Worm (Caenorhabditis elegans) whole organism, L1 larva: Measurements from ENCODE around the gene T25B9.1.

Experiments
- C34B4.2 ChIP-seq: sonication (generic microtip); optimal IDR thresholded peaks from 2 replicates; lab custom pipeline; 2017; ENCODE audit warnings: mild to moderate bottlenecking, missing genetic modification characterization, missing compliant biosample characterization
- Y116A8C.19 ChIP-seq: sonication (generic microtip); optimal IDR thresholded peaks from 2 replicates; lab custom pipeline; 2016; ENCODE audit warnings: missing compliant biosample characterization, missing genetic modification characterization, borderline replicate concordance
- aha-1 ChIP-seq: fragments of 150-350 bp; optimal IDR thresholded peaks from 2 replicates; lab custom pipeline; 2014; ENCODE audit warnings: missing biosample characterization, missing genetic modification characterization
- aly-2 ChIP-seq: fragments of 150-350 bp; optimal IDR thresholded peaks from 2 replicates; lab custom pipeline; 2014; ENCODE audit warnings: missing biosample characterization, missing genetic modification characterization
- blmp-1 ChIP-seq: fragments of 150-350 bp; optimal IDR thresholded peaks from 2 replicates; lab custom pipeline; 2014; ENCODE audit warnings: missing biosample characterization, missing genetic modification characterization
- ceh-63 ChIP-seq: fragments of 200-800 bp; sonication (Bioruptor generic); optimal IDR thresholded peaks from 2 replicates; lab custom pipeline; 2018; ENCODE audit warnings: mild to moderate bottlenecking, missing genetic modification characterization, missing compliant biosample characterization
- ceh-88 ChIP-seq: fragments of 200-800 bp; sonication (Bioruptor generic); IDR thresholded peaks from 2 replicates; pipeline ENCODE4 v1.3.6; 2022; ENCODE audit warnings: missing genetic modification characterization, missing compliant biosample characterization
- dsc-1 ChIP-seq: sonication (generic microtip); optimal IDR thresholded peaks from 2 replicates; lab custom pipeline; 2016; ENCODE audit warnings: mild to moderate bottlenecking, missing genetic modification characterization, missing compliant biosample characterization
- elt-2 ChIP-seq: sonication (generic microtip); optimal IDR thresholded peaks from 2 replicates; lab custom pipeline; 2016; ENCODE audit warnings: missing genetic modification characterization, mild to moderate bottlenecking, inconsistent platforms, missing compliant biosample characterization, missing genetic modification reagents
- elt-3 ChIP-seq, 6 experiments: fragments of 150-350 bp in 1 of 6; sonication (generic microtip); optimal IDR thresholded peaks; 2 replicates each; lab custom pipeline; 2017 to 2018; ENCODE audit warnings: missing biosample characterization in 6 of 6, missing genetic modification characterization in 6 of 6, inconsistent platforms in 1 of 6
- hlh-17 ChIP-seq: fragments of 200-800 bp; sonication (Bioruptor generic); optimal IDR thresholded peaks from 2 replicates; lab custom pipeline; 2018; ENCODE audit warnings: missing genetic modification characterization, mild to moderate bottlenecking, missing compliant biosample characterization, moderate library complexity, borderline replicate concordance
- hlh-4 ChIP-seq: sonication (generic microtip); optimal IDR thresholded peaks from 2 replicates; lab custom pipeline; 2016; ENCODE audit warnings: mild to moderate bottlenecking, missing genetic modification characterization, missing compliant biosample characterization
- lin-14 ChIP-seq: fragments of 200-800 bp; sonication (Bioruptor generic); optimal IDR thresholded peaks from 2 replicates; lab custom pipeline; 2018; ENCODE audit warnings: mild to moderate bottlenecking, missing genetic modification characterization, moderate library complexity, missing compliant biosample characterization
- lin-35 ChIP-seq, 2 experiments: fragments of 150-350 bp; optimal IDR thresholded peaks; 2 replicates each; lab custom pipeline; 2014; ENCODE audit warnings: missing biosample characterization in 2 of 2, missing genetic modification characterization in 2 of 2, missing genetic modification reagents in 2 of 2
- lin-39 ChIP-seq: fragments of 150-350 bp; optimal IDR thresholded peaks from 2 replicates; lab custom pipeline; 2014; ENCODE audit warnings: missing biosample characterization, missing genetic modification reagents, missing genetic modification characterization
- mdl-1 ChIP-seq, 2 experiments: fragments of 150-350 bp; optimal IDR thresholded peaks; 2 replicates each; lab custom pipeline; 2014 to 2017; ENCODE audit warnings: missing biosample characterization in 2 of 2, missing genetic modification characterization in 2 of 2, inconsistent platforms in 1 of 2
- mep-1 ChIP-seq: fragments of 150-350 bp; optimal IDR thresholded peaks from 2 replicates; lab custom pipeline; 2014; ENCODE audit warnings: missing biosample characterization, missing genetic modification characterization
- nhr-19 ChIP-seq: fragments of 200-800 bp; sonication (Bioruptor generic); conservative IDR thresholded peaks from 2 replicates; pipeline ENCODE4 v1.3.6; 2022; ENCODE audit warnings: missing genetic modification characterization, missing compliant biosample characterization
- nhr-20 ChIP-seq: sonication (generic microtip); optimal IDR thresholded peaks from 2 replicates; lab custom pipeline; 2016; ENCODE audit warnings: mild to moderate bottlenecking, missing genetic modification characterization, missing compliant biosample characterization
- nhr-237 ChIP-seq: fragments of 150-350 bp; optimal IDR thresholded peaks from 2 replicates; lab custom pipeline; 2014; ENCODE audit warnings: missing biosample characterization, missing genetic modification characterization
- nhr-71 ChIP-seq: sonication (generic microtip); optimal IDR thresholded peaks from 2 replicates; lab custom pipeline; 2016; ENCODE audit warnings: mild to moderate bottlenecking, missing genetic modification characterization, moderate library complexity, missing compliant biosample characterization
- nhr-76 ChIP-seq: sonication (generic microtip); optimal IDR thresholded peaks from 2 replicates; lab custom pipeline; 2017; ENCODE audit warnings: missing biosample characterization, missing genetic modification characterization
- nhr-85 ChIP-seq: sonication (generic microtip); peaks from one replicate; lab custom pipeline; 2016; ENCODE audit warnings: missing genetic modification characterization, inconsistent platforms, missing compliant biosample characterization
- nhr-90 ChIP-seq: sonication (generic microtip); optimal IDR thresholded peaks from 2 replicates; lab custom pipeline; 2016; ENCODE audit warnings: mild to moderate bottlenecking, missing genetic modification characterization, missing compliant biosample characterization; ENCODE audit not compliant: poor library complexity
- pax-3 ChIP-seq: fragments of 200-800 bp; sonication (Bioruptor generic); optimal IDR thresholded peaks from 2 replicates; lab custom pipeline; 2018; ENCODE audit warnings: mild to moderate bottlenecking, missing genetic modification characterization, moderate library complexity, missing compliant biosample characterization
- snu-23 ChIP-seq: sonication (generic microtip); optimal IDR thresholded peaks from 2 replicates; lab custom pipeline; 2016; ENCODE audit warnings: missing genetic modification characterization, missing compliant biosample characterization
- sup-37 ChIP-seq: fragments of 200-800 bp; sonication (Bioruptor generic); optimal IDR thresholded peaks from 2 replicates; lab custom pipeline; 2018; ENCODE audit warnings: mild to moderate bottlenecking, missing genetic modification characterization, missing compliant biosample characterization
- tbx-2 ChIP-seq: sonication (generic microtip); optimal IDR thresholded peaks from 2 replicates; lab custom pipeline; 2016; ENCODE audit warnings: missing genetic modification characterization, missing compliant biosample characterization
- tlp-1 ChIP-seq: fragments of 150-350 bp; optimal IDR thresholded peaks from 2 replicates; lab custom pipeline; 2014; ENCODE audit warnings: missing biosample characterization, missing genetic modification characterization
- unc-130 ChIP-seq: fragments of 150-350 bp; optimal IDR thresholded peaks from 2 replicates; lab custom pipeline; 2017; ENCODE audit warnings: missing biosample characterization, missing genetic modification characterization, inconsistent platforms
- unc-30 ChIP-seq: sonication (generic microtip); optimal IDR thresholded peaks from 2 replicates; lab custom pipeline; 2017; ENCODE audit warnings: missing biosample characterization, missing genetic modification characterization
- unc-98 ChIP-seq: fragments of 200-800 bp; sonication (Bioruptor generic); IDR thresholded peaks from 2 replicates; pipeline ENCODE4 v1.3.6; 2022; ENCODE audit warnings: missing genetic modification characterization, missing compliant biosample characterization
- vab-15 ChIP-seq: sonication (generic microtip); optimal IDR thresholded peaks from 2 replicates; lab custom pipeline; 2017; ENCODE audit warnings: missing genotype, mild to moderate bottlenecking, missing genetic modification characterization, missing compliant biosample characterization
- zag-1 ChIP-seq: fragments of 150-350 bp; optimal IDR thresholded peaks from 2 replicates; lab custom pipeline; 2014; ENCODE audit warnings: missing biosample characterization, missing genetic modification characterization
- zip-4 ChIP-seq: fragments of 200-800 bp; sonication (Bioruptor generic); optimal IDR thresholded peaks from 2 replicates; lab custom pipeline; 2018; ENCODE audit warnings: mild to moderate bottlenecking, missing genetic modification characterization, moderate library complexity, missing compliant biosample characterization

The T25B9.1 gene

ce11 chrIV:10778582-10778981 lies 28.6 kb upstream of the T25B9.1 start:
- TF ChIP-seq aly-2 (tag; lab: Kevin White, UChicago) (peak; percentile 17), nhr-85 (tag; lab: Kevin White, UChicago) (peak; percentile 39), zag-1 (tag; lab: Kevin White, UChicago) (no peak), hlh-17 (GFP tag; lab: Kevin White, UChicago) (no peak), nhr-237 (tag; lab: Kevin White, UChicago) (no peak)

- TF ChIP-seq pax-3 (no peak), mep-1 (tag; lab: Kevin White, UChicago) (no peak), nhr-85 (tag; lab: Kevin White, UChicago) (no peak), elt-2 (tag; lab: Kevin White, UChicago) (no peak), dsc-1 (tag; lab: Kevin White, UChicago) (no peak), sup-37 (GFP tag; lab: Kevin White, UChicago) (no peak), hlh-4 (no peak), unc-98 (GFP tag; lab: Robert Waterston, UW) (no peak), tlp-1 (tag; lab: Kevin White, UChicago) (no peak), lin-14 (GFP tag; lab: Kevin White, UChicago) (no peak), aha-1 (no peak), unc-30 (tag; lab: Kevin White, UChicago) (no peak), zip-4 (GFP tag; lab: Kevin White, UChicago) (no peak), zag-1 (tag; lab: Kevin White, UChicago) (no peak), lin-39 (no peak), nhr-76 (tag; lab: Kevin White, UChicago) (no peak), nhr-90 (tag; lab: Kevin White, UChicago) (no peak), ceh-63 (GFP tag; lab: Kevin White, UChicago) (no peak)
These were observed 27.7 kb upstream of the T25B9.1 start for ce11 chrIV:10777600-10777999.

ce11 chrIV:10777076-10777475 lies 27.1 kb upstream of the T25B9.1 start:
- TF ChIP-seq tbx-2 (peak; percentile 35), blmp-1 (tag; lab: Kevin White, UChicago) (peak; percentile 65), mep-1 (tag; lab: Kevin White, UChicago) (no peak), snu-23 (GFP tag; lab: Kevin White, UChicago) (peak; percentile 25), nhr-20 (peak; percentile 61), nhr-85 (tag; lab: Kevin White, UChicago) (peak; percentile 89), mdl-1 (tag; optimal IDR thresholded peaks at IDR 0.05; lab: Kevin White, UChicago) (peak in 1 of 2 experiments; percentile 57), elt-3 (tag; optimal IDR thresholded peaks at IDR 0.05; lab: Kevin White, UChicago) (peak in 2 of 6 experiments; percentile 5 to 12), C34B4.2 (no peak), unc-130 (tag; lab: Kevin White, UChicago) (no peak), nhr-71 (tag; lab: Kevin White, UChicago) (peak; percentile 16), Y116A8C.19 (tag; lab: Kevin White, UChicago) (no peak), lin-35 (GFP tag; optimal IDR thresholded peaks at IDR 0.05; lab: Kevin White, UChicago) (peak in 1 of 2 experiments; percentile 16), nhr-19 (GFP tag; lab: Robert Waterston, UW) (peak; percentile 24; the same call in 1 of the 2 replicates), ceh-88 (GFP tag; lab: Robert Waterston, UW) (no peak), lin-14 (GFP tag; lab: Kevin White, UChicago) (peak; percentile 29)

ce11 chrIV:10773811-10774210 lies 23.9 kb upstream of the T25B9.1 start, which contains the start of gene inpp-1:
inpp-1 (minus strand) TSS chrIV:10773911.
- TF ChIP-seq dsc-1 (tag; lab: Kevin White, UChicago) (peak; percentile 25), vab-15 (tag; lab: Kevin White, UChicago) (no peak)
- TF ChIP-seq, all 84 proteins: peak for 1
